Fruit fly (Drosophila melanogaster) whole organism, embryonic: ENCODE data around the gene CG32260.

Experiments used
- CG10431 ChIP-seq: fragments of 200-800 bp; sonication (Bioruptor generic); optimal IDR thresholded peaks from 3 replicates; lab custom pipeline; 2018; ENCODE audit warnings: missing biosample characterization, mild to moderate bottlenecking, missing genetic modification characterization
- CG11093 ChIP-seq: fragments of 200-800 bp; sonication (Bioruptor generic); IDR thresholded peaks from 3 replicates; pipeline ENCODE4 v1.3.6; 2022; ENCODE audit warnings: missing biosample characterization, missing genetic modification characterization
- CG12299 ChIP-seq: fragments of 200-800 bp; sonication (Bioruptor generic); optimal IDR thresholded peaks from 2 replicates; lab custom pipeline; 2018; ENCODE audit warnings: missing biosample characterization, mild to moderate bottlenecking, missing genetic modification characterization
- CG14860 ChIP-seq: fragments of 200-800 bp; sonication (Bioruptor generic); IDR thresholded peaks from 3 replicates; pipeline ENCODE4 v1.3.6; 2022; ENCODE audit warnings: missing biosample characterization, missing genetic modification characterization; ENCODE audit not compliant: partially characterized antibody
- CG14965 ChIP-seq: fragments of 200-800 bp; sonication (Bioruptor generic); optimal IDR thresholded peaks from 2 replicates; lab custom pipeline; 2016; ENCODE audit warnings: missing biosample characterization, missing genetic modification characterization, borderline replicate concordance
- CG15601 ChIP-seq: fragments of 200-800 bp; sonication (Bioruptor generic); optimal IDR thresholded peaks from 3 replicates; lab custom pipeline; 2019; ENCODE audit warnings: missing biosample characterization, mild to moderate bottlenecking, missing genetic modification characterization, moderate library complexity
- CG17359 ChIP-seq: fragments of 200-800 bp; sonication (Bioruptor generic); optimal IDR thresholded peaks from 3 replicates; lab custom pipeline; 2018; ENCODE audit warnings: missing biosample characterization, mild to moderate bottlenecking, missing genetic modification characterization, moderate library complexity
- CG2120 ChIP-seq: fragments of 200-800 bp; sonication (Bioruptor generic); optimal IDR thresholded peaks from 3 replicates; lab custom pipeline; 2016; ENCODE audit warnings: missing biosample characterization, missing genetic modification characterization
- CG2129 ChIP-seq: fragments of 200-800 bp; sonication (Bioruptor generic); IDR thresholded peaks from 2 replicates; pipeline ENCODE4 v1.3.6; 2022; ENCODE audit warnings: missing biosample characterization, missing genetic modification characterization; ENCODE audit not compliant: partially characterized antibody
- CG30020 ChIP-seq: fragments of 200-800 bp; optimal IDR thresholded peaks from 2 replicates; lab custom pipeline; 2019; ENCODE audit warnings: missing biosample characterization, mild to moderate bottlenecking, missing genetic modification characterization, moderate library complexity
- CG32772 ChIP-seq: fragments of 200-800 bp; sonication (Bioruptor generic); IDR thresholded peaks from 2 replicates; pipeline ENCODE4 v1.3.6; 2022; ENCODE audit warnings: missing biosample characterization, missing genetic modification characterization
- CG4707 ChIP-seq: fragments of 200-800 bp; sonication (Bioruptor generic); optimal IDR thresholded peaks from 2 replicates; lab custom pipeline; 2018; ENCODE audit warnings: missing biosample characterization, mild to moderate bottlenecking, missing genetic modification characterization, moderate library complexity
- CG6254 ChIP-seq: fragments of 200-800 bp; sonication (Bioruptor generic); optimal IDR thresholded peaks from 3 replicates; lab custom pipeline; 2017; ENCODE audit warnings: mild to moderate bottlenecking, missing biosample characterization, missing genetic modification reagents, missing genetic modification characterization
- CG6683 ChIP-seq: fragments of 200-800 bp; sonication (Bioruptor generic); optimal IDR thresholded peaks from 2 replicates; lab custom pipeline; 2017; ENCODE audit warnings: missing biosample characterization, mild to moderate bottlenecking, missing genetic modification characterization, missing genetic modification reagents
- CG6854 ChIP-seq: fragments of 200-800 bp; sonication (Bioruptor generic); optimal IDR thresholded peaks from 3 replicates; lab custom pipeline; 2017; ENCODE audit warnings: missing biosample characterization, mild to moderate bottlenecking, missing genetic modification characterization
- CG8281 ChIP-seq: fragments of 200-800 bp; sonication (Bioruptor generic); optimal IDR thresholded peaks from 2 replicates; lab custom pipeline; 2018; ENCODE audit warnings: missing biosample characterization, mild to moderate bottlenecking, missing genetic modification characterization, moderate library complexity
- CkIIα-i1 ChIP-seq: fragments of 200-800 bp; sonication (Bioruptor generic); IDR thresholded peaks from 2 replicates; pipeline ENCODE4 v1.3.6; 2022; ENCODE audit warnings: missing biosample characterization, missing genetic modification characterization
- D19B ChIP-seq: fragments of 200-800 bp; sonication (Bioruptor generic); optimal IDR thresholded peaks from 2 replicates; lab custom pipeline; 2017; ENCODE audit warnings: missing biosample characterization, mild to moderate bottlenecking, missing genetic modification characterization
- Dip3 ChIP-seq: fragments of 200-800 bp; sonication (Bioruptor generic); optimal IDR thresholded peaks from 3 replicates; lab custom pipeline; 2016; ENCODE audit warnings: missing biosample characterization, missing genetic modification characterization
- E2f1 ChIP-seq: fragments of 200-800 bp; sonication (Bioruptor generic); IDR thresholded peaks from 2 replicates; pipeline ENCODE4 v1.3.6; 2022; ENCODE audit warnings: missing biosample characterization, missing genetic modification characterization
- GATAe ChIP-seq: fragments of 200-800 bp; sonication (Bioruptor generic); conservative IDR thresholded peaks from 2 replicates; pipeline ENCODE4 v1.3.6; 2022; ENCODE audit warnings: missing biosample characterization, missing genetic modification characterization
- H15 ChIP-seq: fragments of 200-800 bp; sonication (Bioruptor generic); IDR thresholded peaks from 3 replicates; pipeline ENCODE4 v1.3.6; 2022; ENCODE audit warnings: missing biosample characterization, missing genetic modification characterization
- HHEX ChIP-seq: fragments of 200-800 bp; sonication (Bioruptor generic); optimal IDR thresholded peaks from 3 replicates; lab custom pipeline; 2017; ENCODE audit warnings: missing biosample characterization, mild to moderate bottlenecking, missing genetic modification characterization, missing genetic modification reagents
- Lpt ChIP-seq: fragments of >200 bp; optimal IDR thresholded peaks from 2 replicates; lab custom pipeline; 2018; ENCODE audit warnings: missing biosample characterization, missing genetic modification characterization
- MTF-1 ChIP-seq: fragments of 200-800 bp; sonication (Bioruptor generic); optimal IDR thresholded peaks from 2 replicates; lab custom pipeline; 2018; ENCODE audit warnings: missing biosample characterization, mild to moderate bottlenecking, missing genetic modification characterization, borderline replicate concordance
- Mes4 ChIP-seq: fragments of 200-800 bp; sonication (Bioruptor generic); optimal IDR thresholded peaks from 2 replicates; lab custom pipeline; 2016; ENCODE audit warnings: missing biosample characterization, missing genetic modification characterization
- Nf-YB ChIP-seq: fragments of 200-800 bp; sonication (Bioruptor generic); optimal IDR thresholded peaks from 3 replicates; lab custom pipeline; 2019; ENCODE audit warnings: missing biosample characterization, mild to moderate bottlenecking, missing genetic modification characterization, moderate library complexity
- Oaz ChIP-seq: fragments of 200-800 bp; sonication (Bioruptor generic); IDR thresholded peaks from 2 replicates; pipeline ENCODE4 v1.3.6; 2022; ENCODE audit warnings: missing biosample characterization, missing genetic modification characterization
- Optix ChIP-seq: fragments of 200-800 bp; sonication (Bioruptor generic); IDR thresholded peaks from 3 replicates; pipeline ENCODE4 v1.3.6; 2022; ENCODE audit warnings: missing biosample characterization, missing genetic modification characterization
- Ptx1 ChIP-seq: fragments of 200-800 bp; sonication (Bioruptor generic); IDR thresholded peaks from 2 replicates; pipeline ENCODE4 v1.3.6; 2022; ENCODE audit warnings: missing biosample characterization, missing genetic modification characterization
- Ssrp ChIP-seq: fragments of 200-800 bp; sonication (Bioruptor generic); optimal IDR thresholded peaks from 2 replicates; lab custom pipeline; 2018; ENCODE audit warnings: missing biosample characterization, mild to moderate bottlenecking, missing genetic modification characterization, moderate library complexity
- Tbp ChIP-seq: fragments of >200 bp; optimal IDR thresholded peaks from 2 replicates; lab custom pipeline; 2018; ENCODE audit warnings: missing biosample characterization, missing genetic modification characterization
- Usf ChIP-seq: fragments of 200-800 bp; sonication (Bioruptor generic); optimal IDR thresholded peaks from 2 replicates; lab custom pipeline; 2017; ENCODE audit warnings: missing genotype, missing biosample characterization, missing genetic modification characterization
- ab ChIP-seq: fragments of 200-800 bp; sonication (Bioruptor generic); optimal IDR thresholded peaks from 2 replicates; lab custom pipeline; 2016; ENCODE audit warnings: missing biosample characterization, missing genetic modification characterization
- az2 ChIP-seq: fragments of 200-800 bp; sonication (Bioruptor generic); optimal IDR thresholded peaks from 3 replicates; lab custom pipeline; 2016; ENCODE audit warnings: missing biosample characterization, missing genetic modification characterization
- bcd ChIP-seq: fragments of 200-800 bp; sonication (Bioruptor generic); optimal IDR thresholded peaks from 2 replicates; lab custom pipeline; 2017; ENCODE audit warnings: missing biosample characterization, mild to moderate bottlenecking, missing genetic modification characterization
- cas ChIP-seq: fragments of 200-800 bp; sonication (Bioruptor generic); IDR thresholded peaks from 2 replicates; pipeline ENCODE4 v1.3.6; 2022; ENCODE audit warnings: missing biosample characterization, missing genetic modification characterization
- cg ChIP-seq: fragments of 200-800 bp; sonication (Bioruptor generic); optimal IDR thresholded peaks from 3 replicates; lab custom pipeline; 2019; ENCODE audit warnings: missing biosample characterization, mild to moderate bottlenecking, missing genetic modification characterization, moderate library complexity
- ci ChIP-seq: fragments of 200-800 bp; sonication (Bioruptor generic); IDR thresholded peaks from 3 replicates; pipeline ENCODE4 v1.3.6; 2022; ENCODE audit warnings: missing biosample characterization, missing genetic modification characterization
- ems ChIP-seq: fragments of 200-800 bp; sonication (Bioruptor generic); optimal IDR thresholded peaks from 3 replicates; lab custom pipeline; 2016; ENCODE audit warnings: missing biosample characterization, missing genetic modification characterization
- ewg ChIP-seq: fragments of 200-800 bp; sonication (Bioruptor generic); optimal IDR thresholded peaks from 3 replicates; lab custom pipeline; 2017; ENCODE audit warnings: mild to moderate bottlenecking, missing biosample characterization, missing genetic modification reagents, missing genetic modification characterization
- gce ChIP-seq: fragments of 200-800 bp; sonication (Bioruptor generic); IDR thresholded peaks from 3 replicates; pipeline ENCODE4 v1.3.6; 2022; ENCODE audit warnings: missing biosample characterization, missing genetic modification characterization
- gsb-n ChIP-seq: fragments of 200-800 bp; sonication (Bioruptor generic); optimal IDR thresholded peaks from 3 replicates; lab custom pipeline; 2018; ENCODE audit warnings: missing biosample characterization, mild to moderate bottlenecking, missing genetic modification characterization
- hb ChIP-seq: fragments of 200-800 bp; sonication (Bioruptor generic); IDR thresholded peaks from 3 replicates; pipeline ENCODE4 v1.3.6; 2022; ENCODE audit warnings: missing biosample characterization, missing genetic modification characterization; ENCODE audit not compliant: partially characterized antibody
- kay ChIP-seq: fragments of 200-800 bp; sonication (Bioruptor generic); optimal IDR thresholded peaks from 2 replicates; lab custom pipeline; 2016; ENCODE audit warnings: missing biosample characterization, missing genetic modification characterization
- nom ChIP-seq: fragments of 200-800 bp; sonication (Bioruptor generic); optimal IDR thresholded peaks from 2 replicates; lab custom pipeline; 2017; ENCODE audit warnings: missing biosample characterization, missing genetic modification characterization, mild to moderate bottlenecking, moderate library complexity, missing genetic modification reagents
- pnt ChIP-seq: fragments of 200-800 bp; sonication (Bioruptor generic); optimal IDR thresholded peaks from 3 replicates; lab custom pipeline; 2016; ENCODE audit warnings: missing biosample characterization, missing genetic modification characterization
- sna ChIP-seq: fragments of 200-800 bp; sonication (Bioruptor generic); IDR thresholded peaks from 2 replicates; pipeline ENCODE4 v1.3.6; 2022; ENCODE audit warnings: missing biosample characterization, missing genetic modification characterization; ENCODE audit not compliant: partially characterized antibody
- vvl ChIP-seq: fragments of 200-800 bp; sonication (Bioruptor generic); IDR thresholded peaks from 2 replicates; pipeline ENCODE4 v1.3.6; 2022; ENCODE audit warnings: missing biosample characterization, missing genetic modification characterization
- wor ChIP-seq: fragments of 200-800 bp; sonication (Bioruptor generic); IDR thresholded peaks from 2 replicates; pipeline ENCODE4 v1.3.6; 2022; ENCODE audit warnings: missing biosample characterization, missing genetic modification characterization

The CG32260 gene

dm6 chr3L:4169957-4170651 lies 27.9 kb downstream of the CG32260 start, which contains the start of gene Ero1L (continued):
- TF ChIP-seq CG10431 (no peak), CG17359 (tag; lab: Kevin White, UChicago) (peak; percentile 29), CG30020 (tag; lab: Kevin White, UChicago) (no peak), H15 (GFP tag; lab: Robert Waterston, UW) (no peak), CG15601 (tag; lab: Kevin White, UChicago) (peak; percentile 45), CG32772 (GFP tag; lab: Robert Waterston, UW) (no peak), wor (GFP tag; lab: Robert Waterston, UW) (no peak), bcd (GFP tag; lab: Kevin White, UChicago) (no peak), CG2129 (GFP tag; lab: Robert Waterston, UW) (no peak), HHEX (GFP tag; lab: Kevin White, UChicago) (no peak), Dip3 (GFP tag; lab: Kevin White, UChicago) (no peak), CG4707 (GFP tag; lab: Kevin White, UChicago) (no peak), cg (GFP tag; lab: Kevin White, UChicago) (no peak), CG14860 (GFP tag; lab: Robert Waterston, UW) (no peak), CG2120 (GFP tag; lab: Kevin White, UChicago) (peak; percentile 16), CG6254 (GFP tag; lab: Kevin White, UChicago) (peak; percentile 46), Ptx1 (GFP tag; lab: Robert Waterston, UW) (no peak; the same call in 1 of the 2 replicates), kay (GFP tag; lab: Kevin White, UChicago) (peak; percentile 14), ab (no peak), Lpt (GFP tag; lab: Kevin White, UChicago) (no peak), Oaz (GFP tag; lab: Robert Waterston, UW) (no peak), pnt (no peak), CG11093 (GFP tag; lab: Robert Waterston, UW) (no peak), Usf (GFP tag; lab: Kevin White, UChicago) (no peak), hb (no peak), nom (no peak), ci (peak; percentile 72; the same call in 2 of the 3 replicates), CkIIα-i1 (GFP tag; lab: Robert Waterston, UW) (no peak), GATAe (GFP tag; lab: Robert Waterston, UW) (no peak), Mes4 (GFP tag; lab: Kevin White, UChicago) (no peak), MTF-1 (GFP tag; lab: Kevin White, UChicago) (no peak), gce (no peak), az2 (GFP tag; lab: Kevin White, UChicago) (no peak), sna (GFP tag; lab: Robert Waterston, UW) (no peak), CG8281 (no peak), CG6683 (GFP tag; lab: Kevin White, UChicago) (no peak), CG12299 (no peak), ewg (GFP tag; lab: Kevin White, UChicago) (no peak), E2f1 (GFP tag; lab: Robert Waterston, UW) (no peak; the same call in 1 of the 2 replicates), vvl (GFP tag; lab: Robert Waterston, UW) (peak; percentile 44), gsb-n (tag; lab: Kevin White, UChicago) (no peak), Tbp (GFP tag; lab: Kevin White, UChicago) (no peak), D19B (GFP tag; lab: Kevin White, UChicago) (no peak), ems (GFP tag; lab: Kevin White, UChicago) (no peak), cas (GFP tag; lab: Robert Waterston, UW) (no peak), Nf-YB (GFP tag; lab: Kevin White, UChicago) (peak; percentile 9), CG6854 (GFP tag; lab: Kevin White, UChicago) (no peak), Ssrp (tag; lab: Kevin White, UChicago) (no peak), CG14965 (GFP tag; lab: Kevin White, UChicago) (no peak), Optix (GFP tag; lab: Robert Waterston, UW) (no peak)
